Fruit fly (Drosophila melanogaster) whole organism, embryonic: ENCODE measurements around the gene CG33946.

Experiments used
- Adf1 ChIP-seq: fragments of 200-800 bp; sonication (Bioruptor generic); IDR thresholded peaks from 2 replicates; pipeline ENCODE4 v1.3.6; 2022; ENCODE audit warnings: missing biosample characterization, missing genetic modification characterization
- Blimp-1 ChIP-seq: fragments of 200-800 bp; sonication (Bioruptor generic); optimal IDR thresholded peaks from 3 replicates; lab custom pipeline; 2018; ENCODE audit warnings: missing biosample characterization, missing genetic modification characterization, mild to moderate bottlenecking, moderate library complexity, missing genetic modification reagents
- BtbVII ChIP-seq: fragments of 200-800 bp; sonication (Bioruptor generic); optimal IDR thresholded peaks from 3 replicates; lab custom pipeline; 2017; ENCODE audit warnings: missing biosample characterization, mild to moderate bottlenecking, missing genetic modification characterization
- CG10274 ChIP-seq: fragments of 200-800 bp; sonication (Bioruptor generic); optimal IDR thresholded peaks from 3 replicates; lab custom pipeline; 2017; ENCODE audit warnings: missing biosample characterization, mild to moderate bottlenecking, missing genetic modification characterization
- CG10431 ChIP-seq: fragments of 200-800 bp; sonication (Bioruptor generic); optimal IDR thresholded peaks from 3 replicates; lab custom pipeline; 2018; ENCODE audit warnings: missing biosample characterization, mild to moderate bottlenecking, missing genetic modification characterization
- CG10543 ChIP-seq: fragments of 200-800 bp; sonication (Bioruptor generic); optimal IDR thresholded peaks from 3 replicates; lab custom pipeline; 2017; ENCODE audit warnings: missing biosample characterization, mild to moderate bottlenecking, missing genetic modification characterization, moderate library complexity
- CG11398 ChIP-seq: fragments of 200-800 bp; sonication (Bioruptor generic); optimal IDR thresholded peaks from 2 replicates; lab custom pipeline; 2016; ENCODE audit warnings: missing biosample characterization, missing genetic modification characterization
- CG11695 ChIP-seq: fragments of 200-800 bp; sonication (Bioruptor generic); IDR thresholded peaks from 3 replicates; pipeline ENCODE4 v1.3.6; 2022; ENCODE audit warnings: missing biosample characterization, missing genetic modification characterization
- CG11723 ChIP-seq: fragments of 200-800 bp; sonication (Bioruptor generic); optimal IDR thresholded peaks from 2 replicates; lab custom pipeline; 2017; ENCODE audit warnings: missing biosample characterization, mild to moderate bottlenecking, missing genetic modification characterization
- CG12769 ChIP-seq: fragments of 200-800 bp; sonication (Bioruptor generic); optimal IDR thresholded peaks from 2 replicates; lab custom pipeline; 2019; ENCODE audit warnings: missing biosample characterization, mild to moderate bottlenecking, missing genetic modification characterization, moderate library complexity
- CG15011 ChIP-seq: fragments of 200-800 bp; sonication (Bioruptor generic); optimal IDR thresholded peaks from 3 replicates; lab custom pipeline; 2018; ENCODE audit warnings: missing biosample characterization, mild to moderate bottlenecking, missing genetic modification characterization
- CG15479 ChIP-seq: fragments of 200-800 bp; sonication (Bioruptor generic); optimal IDR thresholded peaks from 3 replicates; lab custom pipeline; 2019; ENCODE audit warnings: missing biosample characterization, mild to moderate bottlenecking, missing genetic modification characterization, moderate library complexity
- CG2678 ChIP-seq: fragments of 200-800 bp; sonication (Bioruptor generic); optimal IDR thresholded peaks from 3 replicates; lab custom pipeline; 2019; ENCODE audit warnings: missing biosample characterization, mild to moderate bottlenecking, missing genetic modification characterization, moderate library complexity
- CG31224 ChIP-seq: fragments of 200-800 bp; sonication (Bioruptor generic); IDR thresholded peaks from 2 replicates; pipeline ENCODE4 v1.3.6; 2022; ENCODE audit warnings: missing biosample characterization, missing genetic modification characterization
- CG31365 ChIP-seq: fragments of 200-800 bp; sonication (Bioruptor generic); optimal IDR thresholded peaks from 2 replicates; lab custom pipeline; 2018; ENCODE audit warnings: missing biosample characterization, mild to moderate bottlenecking, missing genetic modification characterization
- CG3281 ChIP-seq: fragments of 200-800 bp; sonication (Bioruptor generic); optimal IDR thresholded peaks from 3 replicates; lab custom pipeline; 2017; ENCODE audit warnings: missing biosample characterization, mild to moderate bottlenecking, missing genetic modification characterization
- CG34422 ChIP-seq: fragments of 200-800 bp; sonication (Bioruptor generic); IDR thresholded peaks from 3 replicates; pipeline ENCODE4 v1.3.6; 2022; ENCODE audit warnings: missing biosample characterization, missing genetic modification characterization
- CG42726 ChIP-seq: fragments of 200-800 bp; sonication (Bioruptor generic); IDR thresholded peaks from 2 replicates; pipeline ENCODE4 v1.3.6; 2022; ENCODE audit warnings: missing biosample characterization, missing genetic modification characterization; ENCODE audit not compliant: partially characterized antibody
- CG4617 ChIP-seq: fragments of 200-800 bp; sonication (Bioruptor generic); optimal IDR thresholded peaks from 3 replicates; lab custom pipeline; 2016; ENCODE audit warnings: missing biosample characterization, missing genetic modification characterization, borderline replicate concordance
- CG6175 ChIP-seq: fragments of 200-800 bp; sonication (Bioruptor generic); IDR thresholded peaks from 3 replicates; pipeline ENCODE4 v1.3.6; 2022; ENCODE audit warnings: missing biosample characterization, missing genetic modification characterization
- CG8281 ChIP-seq: fragments of 200-800 bp; sonication (Bioruptor generic); optimal IDR thresholded peaks from 2 replicates; lab custom pipeline; 2018; ENCODE audit warnings: missing biosample characterization, mild to moderate bottlenecking, missing genetic modification characterization, moderate library complexity
- CG8924 ChIP-seq: fragments of 200-800 bp; optimal IDR thresholded peaks from 3 replicates; lab custom pipeline; 2019; ENCODE audit warnings: missing biosample characterization, mild to moderate bottlenecking, missing genetic modification characterization, moderate library complexity
- CG9817 ChIP-seq: fragments of 200-800 bp; sonication (Bioruptor generic); optimal IDR thresholded peaks from 2 replicates; lab custom pipeline; 2018; ENCODE audit warnings: missing biosample characterization, mild to moderate bottlenecking, missing genetic modification characterization, moderate library complexity
- CG9876 ChIP-seq: fragments of 200-800 bp; sonication (Bioruptor generic); optimal IDR thresholded peaks from 2 replicates; lab custom pipeline; 2016; ENCODE audit warnings: missing biosample characterization, missing genetic modification characterization
- Chrac-16 ChIP-seq: fragments of 200-800 bp; sonication (Bioruptor generic); optimal IDR thresholded peaks from 3 replicates; lab custom pipeline; 2016; ENCODE audit warnings: missing biosample characterization, missing genetic modification characterization
- Dip3 ChIP-seq: fragments of 200-800 bp; sonication (Bioruptor generic); optimal IDR thresholded peaks from 3 replicates; lab custom pipeline; 2016; ENCODE audit warnings: missing biosample characterization, missing genetic modification characterization
- Doc2 ChIP-seq: fragments of 200-800 bp; sonication (Bioruptor generic); IDR thresholded peaks from 2 replicates; pipeline ENCODE4 v1.3.6; 2022; ENCODE audit warnings: missing biosample characterization, missing genetic modification characterization
- Doc3 ChIP-seq: fragments of 200-800 bp; sonication (Bioruptor generic); IDR thresholded peaks from 3 replicates; pipeline ENCODE4 v1.3.6; 2022; ENCODE audit warnings: missing biosample characterization, missing genetic modification characterization; ENCODE audit not compliant: partially characterized antibody
- Ets65A ChIP-seq: fragments of 200-800 bp; sonication (Bioruptor generic); peaks from one replicate; lab custom pipeline; 2016; ENCODE audit warnings: missing biosample characterization, missing genetic modification characterization
- HHEX ChIP-seq: fragments of 200-800 bp; sonication (Bioruptor generic); optimal IDR thresholded peaks from 3 replicates; lab custom pipeline; 2017; ENCODE audit warnings: missing biosample characterization, mild to moderate bottlenecking, missing genetic modification characterization, missing genetic modification reagents
- Hand ChIP-seq: fragments of 200-800 bp; sonication (Bioruptor generic); optimal IDR thresholded peaks from 2 replicates; lab custom pipeline; 2017; ENCODE audit warnings: mild to moderate bottlenecking, missing biosample characterization, missing genetic modification reagents, missing genetic modification characterization
- HmgD ChIP-seq: fragments of 200-800 bp; sonication (Bioruptor generic); optimal IDR thresholded peaks from 3 replicates; lab custom pipeline; 2016; ENCODE audit warnings: missing biosample characterization, missing genetic modification characterization
- Hr3 ChIP-seq: fragments of 200-800 bp; sonication (Bioruptor generic); optimal IDR thresholded peaks from 3 replicates; lab custom pipeline; 2016; ENCODE audit warnings: missing biosample characterization, missing genetic modification characterization
- Lhr ChIP-seq: fragments of 200-800 bp; sonication (Bioruptor generic); optimal IDR thresholded peaks from 3 replicates; lab custom pipeline; 2017; ENCODE audit warnings: mild to moderate bottlenecking, missing biosample characterization, missing genetic modification reagents, missing genetic modification characterization
- Mrtf ChIP-seq: fragments of 200-800 bp; sonication (Bioruptor generic); IDR thresholded peaks from 3 replicates; pipeline ENCODE4 v1.3.6; 2022; ENCODE audit warnings: missing biosample characterization, missing genetic modification characterization
- NC2α ChIP-seq: fragments of 200-800 bp; sonication (Bioruptor generic); optimal IDR thresholded peaks from 2 replicates; lab custom pipeline; 2016; ENCODE audit warnings: missing biosample characterization, missing genetic modification characterization
- Neu2 ChIP-seq: fragments of 200-800 bp; sonication (Bioruptor generic); optimal IDR thresholded peaks from 3 replicates; lab custom pipeline; 2016; ENCODE audit warnings: missing biosample characterization, missing genetic modification characterization, borderline replicate concordance
- Nf-YA ChIP-seq: fragments of 200-800 bp; sonication (Bioruptor generic); IDR thresholded peaks from 2 replicates; pipeline ENCODE4 v1.3.6; 2022; ENCODE audit warnings: missing biosample characterization, missing genetic modification characterization
- Spps ChIP-seq: fragments of 200-800 bp; sonication (Bioruptor generic); optimal IDR thresholded peaks from 2 replicates; lab custom pipeline; 2018; ENCODE audit warnings: missing biosample characterization, mild to moderate bottlenecking, missing genetic modification characterization
- Tbp ChIP-seq: fragments of >200 bp; optimal IDR thresholded peaks from 2 replicates; lab custom pipeline; 2018; ENCODE audit warnings: missing biosample characterization, missing genetic modification characterization
- al ChIP-seq: fragments of 200-800 bp; sonication (Bioruptor generic); IDR thresholded peaks from 2 replicates; pipeline ENCODE4 v1.3.6; 2022; ENCODE audit warnings: missing biosample characterization, missing genetic modification characterization
- ap ChIP-seq: fragments of 200-800 bp; sonication (Bioruptor generic); IDR thresholded peaks from 2 replicates; pipeline ENCODE4 v1.3.6; 2022; ENCODE audit warnings: missing biosample characterization, missing genetic modification characterization
- bcd ChIP-seq: fragments of 200-800 bp; sonication (Bioruptor generic); optimal IDR thresholded peaks from 2 replicates; lab custom pipeline; 2017; ENCODE audit warnings: missing biosample characterization, mild to moderate bottlenecking, missing genetic modification characterization
- eve ChIP-seq, 2 experiments: fragments of >200 bp; optimal IDR thresholded peaks; 2 replicates each; lab custom pipeline; 2017; ENCODE audit warnings: missing biosample characterization in 2 of 2, missing genetic modification characterization in 2 of 2
- pita ChIP-seq: fragments of 200-800 bp; sonication (Bioruptor generic); optimal IDR thresholded peaks from 2 replicates; lab custom pipeline; 2017; ENCODE audit warnings: missing biosample characterization, mild to moderate bottlenecking, missing genetic modification characterization
- toy ChIP-seq: fragments of 200-800 bp; sonication (Bioruptor generic); IDR thresholded peaks from 2 replicates; pipeline ENCODE4 v1.3.6; 2022; ENCODE audit warnings: missing biosample characterization, missing genetic modification characterization
- wdn ChIP-seq: fragments of 200-800 bp; sonication (Bioruptor generic); IDR thresholded peaks from 2 replicates; pipeline ENCODE4 v1.3.6; 2022; ENCODE audit warnings: missing biosample characterization, missing genetic modification characterization
- zf30C ChIP-seq: fragments of 200-800 bp; sonication (Bioruptor generic); optimal IDR thresholded peaks from 3 replicates; lab custom pipeline; 2018; ENCODE audit warnings: missing biosample characterization, mild to moderate bottlenecking, missing genetic modification characterization
- zfh1 ChIP-seq: fragments of 200-800 bp; sonication (Bioruptor generic); IDR thresholded peaks from 3 replicates; pipeline ENCODE4 v1.3.6; 2022; ENCODE audit warnings: missing biosample characterization, missing genetic modification characterization

CG33946 gene

DNA sequence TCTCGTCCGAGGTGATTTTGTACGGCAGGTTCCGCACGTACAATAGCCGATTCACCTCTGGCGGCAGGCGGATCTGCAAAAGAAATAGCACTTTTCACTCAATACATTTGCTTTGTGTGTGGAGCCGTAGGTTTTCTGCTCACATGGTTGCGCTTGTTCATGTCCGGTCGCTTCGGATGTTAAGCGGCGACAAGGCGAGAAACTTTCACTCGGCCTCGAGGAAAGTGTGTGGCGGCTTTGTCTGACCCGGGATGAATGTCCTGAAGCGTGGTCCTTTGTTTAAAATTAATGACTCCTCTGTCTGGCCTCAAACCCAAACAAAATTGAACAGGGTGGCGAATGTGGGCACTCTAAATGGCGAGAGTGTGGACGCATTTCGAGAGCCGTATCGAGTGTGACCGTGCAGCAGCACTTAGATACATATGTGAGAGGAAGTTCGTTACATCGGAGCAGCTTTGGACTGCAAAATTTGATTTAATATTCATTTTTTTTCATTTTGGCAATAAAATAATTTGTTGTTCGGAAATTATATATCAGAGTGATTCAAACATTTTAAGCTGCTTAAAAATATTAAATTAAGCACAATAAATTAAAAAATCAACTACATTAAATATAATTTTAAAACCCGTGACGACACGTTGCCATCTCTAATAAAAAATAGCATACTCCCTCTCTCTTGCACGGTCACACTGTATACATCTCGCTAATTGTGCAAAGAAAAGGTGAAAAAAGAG lies 27.4 kb upstream of the CG33946 start, which contains the start of the genes Sf3b6 and Tnpo (continued):
- TF ChIP-seq HHEX (GFP tag; lab: Kevin White, UChicago) (peak; percentile 70), Doc2 (peak; percentile 55; the same call in 1 of the 2 replicates), Lhr (GFP tag; lab: Kevin White, UChicago) (peak; percentile 78), CG3281 (GFP tag; lab: Kevin White, UChicago) (no peak), Neu2 (GFP tag; lab: Kevin White, UChicago) (no peak), Ets65A (peak; percentile 96), CG10274 (GFP tag; lab: Kevin White, UChicago) (peak; percentile 80), CG6175 (GFP tag; lab: Robert Waterston, UW) (peak; percentile 39; the same call in 1 of the 3 replicates), NC2α (peak; percentile 35), CG8281 (no peak), Nf-YA (peak; percentile 55; the same call in 1 of the 2 replicates), toy (GFP tag; lab: Robert Waterston, UW) (peak; percentile 43; the same call in 1 of the 2 replicates), Blimp-1 (GFP tag; lab: Kevin White, UChicago) (no peak), CG31365 (tag; lab: Kevin White, UChicago) (no peak), Chrac-16 (GFP tag; lab: Kevin White, UChicago) (peak; percentile 86), HmgD (GFP tag; lab: Kevin White, UChicago) (peak; percentile 9), CG9817 (peak; percentile 87), CG15479 (GFP tag; lab: Kevin White, UChicago) (peak; percentile 74), CG10431 (GFP tag; lab: Kevin White, UChicago) (peak; percentile 58), zf30C (GFP tag; lab: Kevin White, UChicago) (no peak), Hand (GFP tag; lab: Kevin White, UChicago) (peak; percentile 2), BtbVII (no peak), wdn (GFP tag; lab: Robert Waterston, UW) (peak; percentile 67), CG42726 (GFP tag; lab: Robert Waterston, UW) (0 out of 2 replicates have a peak, but pooled peaks have one; percentile 31), zfh1 (GFP tag; lab: Robert Waterston, UW) (peak; percentile 77), CG15011 (GFP tag; lab: Kevin White, UChicago) (peak; percentile 74), Adf1 (GFP tag; lab: Robert Waterston, UW) (peak; percentile 39), Mrtf (peak; percentile 81), Doc3 (peak; percentile 55; the same call in 1 of the 3 replicates), Tbp (no peak), CG11398 (GFP tag; lab: Kevin White, UChicago) (no peak), CG10543 (GFP tag; lab: Kevin White, UChicago) (peak; percentile 84), CG34422 (GFP tag; lab: Robert Waterston, UW) (peak; percentile 85), pita (GFP tag; lab: Kevin White, UChicago) (no peak), CG31224 (GFP tag; lab: Robert Waterston, UW) (peak; percentile 81), CG2678 (tag; lab: Kevin White, UChicago) (no peak), CG11723 (GFP tag; lab: Kevin White, UChicago) (no peak), al (peak; percentile 84), CG9876 (GFP tag; lab: Kevin White, UChicago) (peak; percentile 64), Spps (peak; percentile 48), CG4617 (peak; percentile 77), eve (GFP tag; optimal IDR thresholded peaks at IDR 0.05; lab: Kevin White, UChicago) (no peak), Dip3 (GFP tag; lab: Kevin White, UChicago) (peak; percentile 77), CG12769 (tag; lab: Kevin White, UChicago) (no peak), CG11695 (peak; percentile 68), CG8924 (tag; lab: Kevin White, UChicago) (peak; percentile 85), ap (GFP tag; lab: Robert Waterston, UW) (0 out of 2 replicates have a peak, but pooled peaks have one; percentile 58), Hr3 (GFP tag; lab: Kevin White, UChicago) (peak; percentile 87), bcd (GFP tag; lab: Kevin White, UChicago) (peak; percentile 85)
